Worm (Caenorhabditis elegans): Measurements from ENCODE around the gene F11C7.7.

ce11 chrX:17400425-17400824, 2.0 kb downstream of the F11C7.7 start:
- TF ChIP-seq cnd-1 (tag; optimal IDR thresholded peaks at IDR 0.05), result no peak
- TF ChIP-seq unc-62 (GFP tag; optimal IDR thresholded peaks at IDR 0.05), result no peak

Data from whole organism, mixed stage, embryonic.